Worm (Caenorhabditis elegans): ENCODE data around the gene C13A10.2.

DNA sequence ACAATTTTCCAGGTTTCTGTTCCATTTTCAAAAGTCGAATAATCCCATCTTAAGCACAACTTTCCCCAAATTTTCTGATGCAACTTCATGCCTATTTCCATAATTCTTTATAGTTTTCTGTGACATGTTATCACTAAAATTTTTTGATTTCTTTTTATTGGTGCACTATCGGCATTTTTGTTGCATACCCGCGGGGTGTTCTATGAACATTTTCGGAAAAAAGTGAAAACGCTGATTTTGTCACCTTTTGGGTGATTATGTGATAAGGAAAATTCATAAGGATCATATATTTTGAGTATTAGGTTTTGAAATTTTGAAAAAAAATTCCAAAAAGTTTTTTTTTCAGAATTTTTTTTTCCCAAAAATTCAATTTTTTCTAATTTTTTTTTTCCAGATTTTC is 28.7 kb upstream of the C13A10.2 start, which contains the start of gene aat-7:
- TF ChIP-seq lin-39 (tag; optimal IDR thresholded peaks at IDR 0.05) (no peak), skn-1 (tag; optimal IDR thresholded peaks at IDR 0.05) (no peak), lsy-2 (tag; optimal IDR thresholded peaks at IDR 0.05) (no peak), mdl-1 (tag; optimal IDR thresholded peaks at IDR 0.05) (no peak), alr-1 (tag; optimal IDR thresholded peaks at IDR 0.05) (no peak), ama-1 (optimal IDR thresholded peaks at IDR 0.05) (no peak), unc-62 (GFP tag; optimal IDR thresholded peaks at IDR 0.05) (no peak), unc-39 (tag; optimal IDR thresholded peaks at IDR 0.05) (no peak), aly-2 (tag; optimal IDR thresholded peaks at IDR 0.05) (no peak), egl-27 (tag; optimal IDR thresholded peaks at IDR 0.05) (no peak), nhr-129 (tag; optimal IDR thresholded peaks at IDR 0.05) (no peak), mab-5 (tag; optimal IDR thresholded peaks at IDR 0.05) (no peak)

All from whole organism, L2 larva.